Worm (Caenorhabditis elegans) whole organism, young adult: ENCODE results near the gene mltn-6.

Experiments used
- F33H1.4 ChIP-seq: fragments of 200-800 bp; sonication (Bioruptor generic); IDR thresholded peaks from 2 replicates; pipeline ENCODE4 v1.3.6; 2022; ENCODE audit warnings: missing genetic modification reagents, missing genetic modification characterization, missing compliant biosample characterization
- F57A8.1 ChIP-seq: fragments of 200-800 bp; sonication (Bioruptor generic); optimal IDR thresholded peaks from 2 replicates; lab custom pipeline; 2018; ENCODE audit warnings: mild to moderate bottlenecking, missing genetic modification characterization, moderate library complexity, missing compliant biosample characterization
- attf-6 ChIP-seq: fragments of 200-800 bp; sonication (Bioruptor generic); IDR thresholded peaks from 2 replicates; pipeline ENCODE4 v1.3.6; 2022; ENCODE audit warnings: missing genetic modification reagents, missing genetic modification characterization, missing compliant biosample characterization
- dox-1 ChIP-seq: fragments of 200-800 bp; sonication (Bioruptor generic); IDR thresholded peaks from 2 replicates; pipeline ENCODE4 v1.3.6; 2022; ENCODE audit warnings: missing genetic modification reagents, missing genetic modification characterization, missing compliant biosample characterization
- him-1 ChIP-seq: sonication (generic microtip); optimal IDR thresholded peaks from 2 replicates; lab custom pipeline; 2016; ENCODE audit warnings: missing genotype, missing genetic modification reagents, missing genetic modification characterization, missing compliant biosample characterization
- hmg-1.2 ChIP-seq: fragments of 200-800 bp; sonication (Bioruptor generic); IDR thresholded peaks from 2 replicates; pipeline ENCODE4 v1.3.6; 2022; ENCODE audit warnings: missing genetic modification reagents, missing genetic modification characterization, missing compliant biosample characterization
- lsl-1 ChIP-seq: fragments of 200-800 bp; sonication (Bioruptor generic); optimal IDR thresholded peaks from 2 replicates; lab custom pipeline; 2018; ENCODE audit warnings: mild to moderate bottlenecking, missing genetic modification characterization, moderate library complexity, missing compliant biosample characterization
- madf-10 ChIP-seq: sonication (generic microtip); optimal IDR thresholded peaks from 2 replicates; lab custom pipeline; 2016; ENCODE audit warnings: mild to moderate bottlenecking, missing genetic modification characterization, missing compliant biosample characterization
- nfya-1 ChIP-seq: sonication (generic microtip); optimal IDR thresholded peaks from 2 replicates; lab custom pipeline; 2017; ENCODE audit warnings: antibody characterized with exemption, missing compliant biosample characterization, missing genetic modification characterization, borderline replicate concordance; ENCODE audit not compliant: insufficient read depth
- nfya-2 ChIP-seq: fragments of 200-800 bp; sonication (Bioruptor generic); IDR thresholded peaks from 2 replicates; pipeline ENCODE4 v1.3.6; 2022; ENCODE audit warnings: missing genetic modification reagents, missing genetic modification characterization, missing compliant biosample characterization
- pbrm-1 ChIP-seq: fragments of 200-800 bp; sonication (Bioruptor generic); IDR thresholded peaks from 2 replicates; pipeline ENCODE4 v1.3.6; 2022; ENCODE audit warnings: missing genetic modification reagents, missing genetic modification characterization, missing compliant biosample characterization
- somi-1 ChIP-seq: fragments of 200-800 bp; sonication (Bioruptor generic); optimal IDR thresholded peaks from 2 replicates; lab custom pipeline; 2018; ENCODE audit warnings: mild to moderate bottlenecking, missing genetic modification characterization, missing compliant biosample characterization
- ztf-28 ChIP-seq: fragments of 200-800 bp; sonication (Bioruptor generic); IDR thresholded peaks from 2 replicates; pipeline ENCODE4 v1.3.6; 2022; ENCODE audit warnings: missing genetic modification reagents, missing genetic modification characterization, missing compliant biosample characterization

ce11 chrV:418432-418831 lies 53.7 kb downstream of the mltn-6 start, which contains the start of gene Y39D8A.1:
- no peak for TF ChIP-seq pbrm-1
- no peak for TF ChIP-seq him-1 (tag; lab: Kevin White, UChicago)
- no peak for TF ChIP-seq F57A8.1
- TF ChIP-seq somi-1 (GFP tag; lab: Kevin White, UChicago) = no peak
- TF ChIP-seq dox-1 (GFP tag; lab: Robert Waterston, UW) = no peak
- TF ChIP-seq F33H1.4 = no peak
- TF ChIP-seq lsl-1 (GFP tag; lab: Kevin White, UChicago) = no peak
- TF ChIP-seq attf-6 (GFP tag; lab: Robert Waterston, UW) = no peak
- no peak for TF ChIP-seq madf-10
- no peak for TF ChIP-seq ztf-28 (GFP tag; lab: Robert Waterston, UW)
- no peak for TF ChIP-seq nfya-1
- no peak for TF ChIP-seq nfya-2 (GFP tag; lab: Robert Waterston, UW)
- no peak for TF ChIP-seq hmg-1.2 (GFP tag; lab: Robert Waterston, UW)
